Worm (Caenorhabditis elegans): ENCODE measurements around the gene mai-1.

DNA sequence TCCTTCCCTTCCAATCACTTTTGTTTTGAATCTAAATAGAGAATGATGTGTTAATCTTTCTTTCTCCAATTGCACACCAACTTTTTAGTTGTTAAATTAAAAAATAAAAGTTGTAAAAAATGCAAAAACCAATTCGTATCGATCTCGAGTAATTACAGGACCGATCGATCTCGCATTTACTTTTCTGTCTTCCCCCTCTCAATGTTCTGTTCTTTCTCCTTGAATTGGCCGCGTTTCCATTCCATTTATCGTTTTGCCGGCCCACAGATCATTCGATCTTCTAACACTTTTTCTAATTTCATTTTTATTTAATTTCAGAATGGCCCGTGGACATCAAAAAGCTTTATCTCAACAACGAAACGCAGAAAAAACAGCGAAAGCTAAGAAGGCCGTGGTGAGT is 18.8 kb upstream of the mai-1 start, which contains the start of gene K10B3.1:
- TF ChIP-seq ztf-11 (tag; optimal IDR thresholded peaks at IDR 0.05) (no peak), lin-15B (tag; optimal IDR thresholded peaks at IDR 0.05) (no peak)
